Fruit fly (Drosophila melanogaster): ENCODE results near the gene mora.

- TF ChIP-seq CG12768 (GFP tag; optimal IDR thresholded peaks at IDR 0.05): no peak
- no peak for TF ChIP-seq pad (GFP tag; optimal IDR thresholded peaks at IDR 0.05)
- TF ChIP-seq CG5204 (GFP tag; optimal IDR thresholded peaks at IDR 0.05): no peak
- TF ChIP-seq kay (GFP tag; ENCODE audit: borderline replicate concordance): no peak
- TF ChIP-seq CG33017 (tag; optimal IDR thresholded peaks at IDR 0.05): no peak
- no peak for TF ChIP-seq cic (GFP tag; optimal IDR thresholded peaks at IDR 0.05)
Measured at dm6 chr3R:24144542-24144941, 41.6 kb upstream of the mora start.
